Worm (Caenorhabditis elegans): ENCODE results near the gene F59B10.3.

F59B10.3 gene

DNA sequence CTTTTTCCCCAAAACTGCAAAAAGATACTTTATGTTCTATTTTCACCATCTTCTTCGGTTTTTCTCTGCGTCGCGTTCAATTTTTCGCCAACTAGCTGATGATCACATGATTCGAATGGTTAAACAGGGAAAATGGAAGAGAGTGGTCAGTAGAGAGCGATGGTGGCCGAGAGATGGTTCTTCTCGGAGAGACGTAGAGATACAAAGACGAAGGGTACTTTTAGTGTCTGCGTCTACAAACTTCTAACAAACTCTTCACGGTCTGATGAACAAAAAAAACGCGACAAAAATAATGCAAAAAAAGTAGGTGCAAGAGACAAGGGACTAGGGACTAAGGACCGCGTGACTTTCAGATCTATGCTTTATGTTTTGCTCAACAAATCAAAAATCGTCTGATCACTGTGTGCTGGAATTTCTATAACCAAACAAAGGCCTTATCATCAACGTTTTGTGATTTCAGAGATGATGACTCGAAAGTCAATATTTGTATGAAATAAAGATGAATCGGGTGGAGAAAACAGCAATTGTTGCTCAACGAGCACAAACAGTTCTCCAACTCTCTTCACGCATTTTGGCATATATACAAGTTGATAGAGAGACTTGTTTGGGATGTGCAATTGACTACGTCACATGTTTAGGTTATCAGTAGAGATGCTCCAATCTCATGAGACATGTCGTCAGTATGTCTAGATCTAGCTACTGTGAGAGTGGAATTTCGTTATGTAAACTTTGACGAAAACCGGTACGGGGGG, 41.8 kb downstream of the F59B10.3 start:
- TF ChIP-seq nhr-90 (tag; optimal IDR thresholded peaks at IDR 0.05) (peak; percentile 73), him-1 (tag; optimal IDR thresholded peaks at IDR 0.05) (no peak), die-1 (tag; optimal IDR thresholded peaks at IDR 0.05) (no peak), somi-1 (GFP tag; optimal IDR thresholded peaks at IDR 0.05) (peak; percentile 87), cebp-2 (GFP tag; IDR thresholded peaks at IDR 0.05) (no peak), lin-35 (GFP tag; optimal IDR thresholded peaks at IDR 0.05) (peak in 1 of 3 experiments; percentile 87), ztf-28 (GFP tag; IDR thresholded peaks at IDR 0.05) (no peak), dpff-1 (tag; optimal IDR thresholded peaks at IDR 0.05) (no peak), attf-3 (GFP tag; conservative IDR thresholded peaks at IDR 0.05) (no peak), attf-5 (GFP tag; optimal IDR thresholded peaks at IDR 0.05) (peak; percentile 77), egrh-3 (GFP tag; IDR thresholded peaks at IDR 0.05) (0 out of 2 replicates have a peak, but pooled peaks have one; percentile 10), gei-17 (GFP tag; optimal IDR thresholded peaks at IDR 0.05) (peak; percentile 57), lin-26 (GFP tag; IDR thresholded peaks at IDR 0.05) (peak; percentile 60; the same call in 1 of the 2 replicates), ztf-18 (tag; optimal IDR thresholded peaks at IDR 0.05) (no peak), cebp-1 (GFP tag; IDR thresholded peaks at IDR 0.05) (no peak), cebp-1 (tag; optimal IDR thresholded peaks at IDR 0.05) (peak; percentile 84), bed-2 (GFP tag; IDR thresholded peaks at IDR 0.05) (no peak), K11D2.4 (GFP tag; IDR thresholded peaks at IDR 0.05) (peak; percentile 74), ceh-40 (GFP tag; IDR thresholded peaks at IDR 0.05) (0 out of 2 replicates have a peak, but pooled peaks have one; percentile 25), atf-7 (tag; optimal IDR thresholded peaks at IDR 0.05) (peak; percentile 87), ceh-79 (tag; optimal IDR thresholded peaks at IDR 0.05) (peak; percentile 75), bed-1 (GFP tag; IDR thresholded peaks at IDR 0.05) (no peak), ztf-6 (GFP tag; IDR thresholded peaks at IDR 0.05) (0 out of 2 replicates have a peak, but pooled peaks have one; percentile 20), lin-54 (GFP tag; optimal IDR thresholded peaks at IDR 0.05) (peak; percentile 47), Y67H2A.10 (GFP tag; conservative IDR thresholded peaks at IDR 0.05) (0 out of 2 replicates have a peak, but pooled peaks have one; percentile 8), pbrm-1 (GFP tag; IDR thresholded peaks at IDR 0.05) (peak; percentile 45; the same call in 1 of the 2 replicates), ztf-26 (tag; optimal IDR thresholded peaks at IDR 0.05) (peak; percentile 76), B0261.1 (tag; optimal IDR thresholded peaks at IDR 0.05) (no peak), Y53G8AR.9 (GFP tag; conservative IDR thresholded peaks at IDR 0.05) (0 out of 2 replicates have a peak, but pooled peaks have one; percentile 12), nfyb-1 (GFP tag; IDR thresholded peaks at IDR 0.05) (peak; percentile 88), F39B2.1 (GFP tag; IDR thresholded peaks at IDR 0.05) (no peak), snpc-1.3 (tag; optimal IDR thresholded peaks at IDR 0.05; ENCODE audit: insufficient read depth) (no peak), dpl-1 (GFP tag; optimal IDR thresholded peaks at IDR 0.05) (no peak), T07F8.4 (tag; optimal IDR thresholded peaks at IDR 0.05) (peak; percentile 34), madf-8 (GFP tag; conservative IDR thresholded peaks at IDR 0.05) (no peak), F10E7.11 (tag; optimal IDR thresholded peaks at IDR 0.05) (peak; percentile 66), ztf-22 (GFP tag; optimal IDR thresholded peaks at IDR 0.05) (peak; percentile 50), rec-8 (tag; optimal IDR thresholded peaks at IDR 0.05) (no peak), let-526 (GFP tag; IDR thresholded peaks at IDR 0.05) (peak; percentile 64; the same call in 1 of the 2 replicates), ztf-25 (GFP tag; IDR thresholded peaks at IDR 0.05) (no peak), mes-4 (tag; optimal IDR thresholded peaks at IDR 0.05) (no peak), repo-1 (tag; optimal IDR thresholded peaks at IDR 0.05) (no peak), F49E8.2 (tag; optimal IDR thresholded peaks at IDR 0.05; ENCODE audit: insufficient read depth) (no peak), snpc-3.4 (tag; optimal IDR thresholded peaks at IDR 0.05) (no peak), lir-1 (GFP tag; conservative IDR thresholded peaks at IDR 0.05) (0 out of 2 replicates have a peak, but pooled peaks have one; percentile 49), F52B5.7 (tag; optimal IDR thresholded peaks at IDR 0.05) (peak; percentile 52), akir-1 (GFP tag; optimal IDR thresholded peaks at IDR 0.05) (no peak)
